Fruit fly (Drosophila melanogaster): ENCODE results near the gene c11.1.

DNA sequence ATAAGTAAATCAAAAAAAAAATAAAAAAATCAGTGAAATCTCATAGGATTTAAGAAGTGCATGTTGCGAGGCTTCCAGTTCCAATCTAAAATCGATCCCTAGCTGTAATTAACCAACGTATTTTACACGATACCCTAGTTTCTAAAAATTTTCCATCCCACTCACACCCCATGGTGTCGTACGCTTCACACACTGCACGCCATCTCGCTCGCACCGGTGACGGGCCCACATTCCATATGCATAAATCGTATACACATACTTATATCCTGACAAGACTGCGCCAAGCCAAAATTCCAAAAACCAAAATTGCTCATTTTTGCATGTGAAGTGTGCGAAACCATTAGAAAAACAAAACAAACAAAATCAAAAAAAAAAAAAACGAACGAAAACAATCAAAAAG, 27.9 kb downstream of the c11.1 start:
- no peak for TF ChIP-seq CG8478 (optimal IDR thresholded peaks at IDR 0.05)
- no peak for TF ChIP-seq CTCF (optimal IDR thresholded peaks at IDR 0.05)
